Worm (Caenorhabditis elegans) whole organism, midembryonic: ENCODE measurements around the gene vps-45.

Source experiments
- T22C8.4 ChIP-seq: fragments of 200-800 bp; sonication (Bioruptor generic); IDR thresholded peaks from 2 replicates; pipeline ENCODE4 v1.3.6; 2022; ENCODE audit warnings: missing genetic modification characterization, missing compliant biosample characterization
- cog-1 ChIP-seq: sonication (generic microtip); optimal IDR thresholded peaks from 2 replicates; lab custom pipeline; 2016; ENCODE audit warnings: missing genetic modification characterization, missing compliant biosample characterization
- flt-1 ChIP-seq: fragments of 200-800 bp; sonication (Bioruptor generic); IDR thresholded peaks from 2 replicates; pipeline ENCODE4 v1.3.6; 2022; ENCODE audit warnings: missing genetic modification characterization, missing compliant biosample characterization
- klf-2 ChIP-seq: fragments of 200-800 bp; sonication (Bioruptor generic); conservative IDR thresholded peaks from 2 replicates; pipeline ENCODE4 v1.3.6; 2022; ENCODE audit warnings: missing genetic modification reagents, missing genetic modification characterization, missing compliant biosample characterization
- med-1 ChIP-seq: sonication (generic microtip); optimal IDR thresholded peaks from 2 replicates; lab custom pipeline; 2017; ENCODE audit warnings: missing genetic modification characterization, mild to moderate bottlenecking, missing compliant biosample characterization, antibody characterized with exemption, missing genetic modification reagents; ENCODE audit not compliant: insufficient read depth
- ref-1 ChIP-seq: fragments of 200-800 bp; sonication (Bioruptor generic); conservative IDR thresholded peaks from 2 replicates; pipeline ENCODE4 v1.3.6; 2022; ENCODE audit warnings: missing genetic modification reagents, missing genetic modification characterization, missing compliant biosample characterization
- tab-1 ChIP-seq: fragments of 200-800 bp; sonication (Bioruptor generic); IDR thresholded peaks from 2 replicates; pipeline ENCODE4 v1.3.6; 2022; ENCODE audit warnings: missing genetic modification characterization, missing compliant biosample characterization
- ztf-23 ChIP-seq: fragments of 200-800 bp; sonication (Bioruptor generic); IDR thresholded peaks from 2 replicates; pipeline ENCODE4 v1.3.6; 2022; ENCODE audit warnings: missing genetic modification reagents, missing genetic modification characterization, missing compliant biosample characterization
- ztf-29 ChIP-seq: fragments of 200-800 bp; sonication (Bioruptor generic); IDR thresholded peaks from 2 replicates; pipeline ENCODE4 v1.3.6; 2022; ENCODE audit warnings: missing genetic modification reagents, missing genetic modification characterization, missing compliant biosample characterization

The vps-45 gene

ce11 chrX:975236-975535, 538 bp upstream of the vps-45 start:
- TF ChIP-seq med-1 (no peak), ref-1 (no peak), klf-2 (no peak), flt-1 (no peak), T22C8.4 (GFP tag; lab: Robert Waterston, UW) (no peak), ztf-23 (no peak), cog-1 (tag; lab: Kevin White, UChicago) (no peak), ztf-29 (GFP tag; lab: Robert Waterston, UW) (no peak), tab-1 (GFP tag; lab: Robert Waterston, UW) (no peak)

DNA sequence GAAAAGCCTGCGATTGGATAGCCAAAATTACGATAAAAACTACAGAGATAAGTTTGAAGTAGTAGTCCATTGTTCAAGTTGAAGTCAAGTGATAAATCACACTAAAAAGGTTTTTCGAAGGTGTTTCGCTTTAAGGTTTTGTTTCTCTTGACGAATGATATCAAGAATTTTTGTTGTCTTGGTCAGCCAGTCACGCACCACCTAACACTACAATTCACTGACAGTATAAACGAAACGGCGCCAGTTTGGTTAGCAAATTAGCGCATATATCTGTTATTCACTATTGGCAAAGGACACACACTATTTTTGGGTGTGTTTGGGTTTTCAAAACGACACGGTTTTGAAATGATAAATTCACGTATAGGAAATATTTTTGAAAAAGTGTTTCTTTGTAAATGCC, 4.6 kb downstream of the vps-45 start, which contains the start of gene C44C1.6:
TSS of gene C44C1.6 (minus strand) at position 199 of the 400 bp plus-strand sequence.
- TF ChIP-seq ztf-23 (no peak), med-1 (no peak), klf-2 (no peak), flt-1 (no peak), T22C8.4 (GFP tag; lab: Robert Waterston, UW) (no peak), ref-1 (no peak), cog-1 (tag; lab: Kevin White, UChicago) (no peak), ztf-29 (GFP tag; lab: Robert Waterston, UW) (no peak), tab-1 (GFP tag; lab: Robert Waterston, UW) (no peak)

- TF ChIP-seq cog-1 (tag; lab: Kevin White, UChicago) (no peak), tab-1 (GFP tag; lab: Robert Waterston, UW) (no peak), med-1 (no peak), flt-1 (no peak), ztf-29 (GFP tag; lab: Robert Waterston, UW) (no peak), klf-2 (no peak), ztf-23 (no peak), ref-1 (no peak), T22C8.4 (GFP tag; lab: Robert Waterston, UW) (no peak)
These were observed 11.5 kb downstream of the vps-45 start, which contains the start of gene ncs-1 for ce11 chrX:963171-963570. ncs-1 (minus strand) TSS chrX:963271.

- no peak for TF ChIP-seq flt-1
- TF ChIP-seq ztf-23 = no peak
These were observed 14.5 kb downstream of the vps-45 start for ce11 chrX:960139-960538.

- TF ChIP-seq med-1 = no peak
- TF ChIP-seq klf-2 = no peak
- TF ChIP-seq tab-1 (GFP tag; lab: Robert Waterston, UW) = no peak
- no peak for TF ChIP-seq ref-1
These were observed 17.1 kb downstream of the vps-45 start, which contains the start of gene chil-10 for ce11 chrX:957581-957980. chil-10 (plus strand) TSS chrX:957881.

DNA sequence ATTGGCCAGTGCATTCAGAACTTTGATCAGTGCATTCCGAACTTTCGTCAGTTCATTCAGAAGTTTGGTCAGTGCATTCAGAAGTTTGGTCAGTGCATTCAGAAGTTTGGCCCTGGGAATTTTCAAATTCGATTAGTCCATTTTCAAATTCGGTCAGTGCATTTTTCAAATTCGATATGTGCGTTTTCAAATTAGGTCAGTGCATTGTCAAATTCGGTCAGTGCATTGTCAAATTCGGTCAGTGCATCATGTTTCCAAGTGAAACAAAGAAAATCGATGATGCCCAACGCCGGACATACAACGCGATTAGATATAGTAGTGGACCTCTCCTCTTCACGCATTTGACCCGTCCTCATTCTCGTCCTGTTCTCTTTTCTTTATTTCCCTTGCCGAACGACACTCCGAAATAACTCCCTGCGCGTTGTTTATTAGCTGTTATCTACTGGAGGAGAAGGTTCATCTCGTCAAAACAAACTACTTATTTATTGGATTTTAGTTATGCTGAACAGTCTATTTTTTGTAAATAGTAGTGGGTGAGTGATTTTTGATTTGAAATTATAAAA, 20.1 kb downstream of the vps-45 start, which contains the start of gene apm-3:
TSS of gene apm-3 (plus strand) at position 477 of the 563 bp plus-strand sequence.
- TF ChIP-seq ztf-29 (GFP tag; lab: Robert Waterston, UW) = no peak
- no peak for TF ChIP-seq med-1
- 0 out of 2 replicates have a peak, but pooled peaks have one; percentile 53 for TF ChIP-seq tab-1 (GFP tag; lab: Robert Waterston, UW)
- TF ChIP-seq ref-1 = no peak
- peak; percentile 36 for TF ChIP-seq cog-1 (tag; lab: Kevin White, UChicago)
- 0 out of 2 replicates have a peak, but pooled peaks have one; percentile 17 for TF ChIP-seq T22C8.4 (GFP tag; lab: Robert Waterston, UW)

DNA sequence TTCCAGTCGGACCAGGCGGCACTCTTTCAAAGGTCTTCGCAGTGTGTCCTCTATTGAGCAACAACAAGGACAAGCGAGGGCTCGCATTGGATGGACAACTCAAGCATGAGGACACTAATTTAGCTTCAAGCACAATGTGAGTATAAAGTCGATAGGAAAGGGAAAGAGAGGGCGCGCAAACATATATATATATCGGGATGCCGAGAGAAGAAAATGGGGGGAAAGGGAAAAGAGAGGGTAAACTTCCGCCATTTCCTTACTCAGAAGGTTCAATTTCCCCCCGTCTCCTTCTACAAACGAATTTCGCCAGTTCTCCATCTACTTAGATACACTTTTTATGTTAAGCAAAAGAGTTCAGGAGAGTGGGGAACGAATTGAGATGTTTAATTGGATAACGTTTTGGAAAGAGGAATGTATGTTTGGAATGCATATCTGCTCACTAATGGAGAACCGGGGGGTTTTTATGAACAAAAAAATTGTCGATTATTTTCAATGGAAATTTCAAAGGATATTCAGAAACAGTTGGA, 22.0 kb downstream of the vps-45 start:
- TF ChIP-seq ztf-23 (no peak), T22C8.4 (GFP tag; lab: Robert Waterston, UW) (no peak), cog-1 (tag; lab: Kevin White, UChicago) (peak; percentile 8)

DNA sequence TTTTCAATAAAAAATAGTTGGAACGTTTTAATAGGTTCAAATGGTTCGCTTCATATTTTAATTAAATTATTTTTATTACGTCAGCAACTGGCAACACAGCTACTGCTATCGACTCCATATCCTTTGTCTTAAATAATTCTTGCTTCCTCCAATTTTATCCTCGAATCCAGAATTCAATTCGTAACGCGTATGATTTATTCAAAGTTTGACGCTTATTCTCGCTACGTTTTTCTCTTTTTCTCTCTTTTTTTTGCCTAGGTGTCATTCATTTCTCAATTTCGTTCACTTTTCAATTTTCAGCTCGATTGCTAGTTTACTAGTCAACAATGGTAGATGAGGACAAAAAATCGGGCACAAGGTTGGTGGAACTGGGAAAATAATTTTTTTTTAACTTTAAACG, 24.2 kb downstream of the vps-45 start, which contains the start of gene arr-1:
TSS of gene arr-1 (plus strand) at position 301 of the 400 bp plus-strand sequence.
- TF ChIP-seq tab-1 (GFP tag; lab: Robert Waterston, UW) (no peak), ref-1 (no peak), ztf-29 (GFP tag; lab: Robert Waterston, UW) (no peak), flt-1 (no peak), cog-1 (tag; lab: Kevin White, UChicago) (no peak), med-1 (no peak), T22C8.4 (GFP tag; lab: Robert Waterston, UW) (no peak), klf-2 (no peak)

ce11 chrX:949466-949865, 25.2 kb downstream of the vps-45 start:
- TF ChIP-seq klf-2 (peak; percentile 59; the same call in 1 of the 2 replicates), cog-1 (tag; lab: Kevin White, UChicago) (peak; percentile 96), tab-1 (GFP tag; lab: Robert Waterston, UW) (peak; percentile 80), med-1 (no peak), ref-1 (no peak), ztf-29 (GFP tag; lab: Robert Waterston, UW) (no peak), flt-1 (peak; percentile 79), T22C8.4 (GFP tag; lab: Robert Waterston, UW) (no peak), ztf-23 (peak; percentile 69; the same call in 1 of the 2 replicates)

DNA sequence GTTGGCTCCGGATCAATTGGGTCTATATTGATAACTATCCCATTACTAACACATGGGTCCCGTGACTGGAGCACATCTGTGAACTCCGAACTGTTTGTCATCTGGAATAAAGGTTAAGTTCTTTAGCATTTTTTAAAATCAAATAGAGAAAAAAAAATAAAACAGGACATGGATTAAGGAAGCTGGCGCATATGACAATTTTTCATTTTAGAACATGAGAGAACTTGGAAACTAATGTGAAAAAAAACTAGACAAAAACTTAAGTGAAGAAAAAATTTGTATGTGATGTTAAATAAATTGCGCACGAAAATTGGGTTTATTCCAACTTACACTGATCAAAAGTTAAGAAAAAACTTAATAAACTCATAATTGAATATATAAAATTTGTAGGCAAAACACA, 25.9 kb downstream of the vps-45 start, which contains the start of gene sms-2:
TSS of gene sms-2 (minus strand) at position 101 of the 400 bp plus-strand sequence.
- no peak for TF ChIP-seq ztf-23
- TF ChIP-seq ref-1 = no peak
- no peak for TF ChIP-seq tab-1 (GFP tag; lab: Robert Waterston, UW)
- TF ChIP-seq klf-2 = no peak
- TF ChIP-seq med-1 = no peak
- no peak for TF ChIP-seq ztf-29 (GFP tag; lab: Robert Waterston, UW)
- TF ChIP-seq flt-1 = no peak
- TF ChIP-seq cog-1 (tag; lab: Kevin White, UChicago) = no peak
- TF ChIP-seq T22C8.4 (GFP tag; lab: Robert Waterston, UW) = no peak

- TF ChIP-seq flt-1 (no peak), tab-1 (GFP tag; lab: Robert Waterston, UW) (no peak), ztf-29 (GFP tag; lab: Robert Waterston, UW) (no peak), ztf-23 (no peak), T22C8.4 (GFP tag; lab: Robert Waterston, UW) (no peak), ref-1 (no peak), med-1 (no peak), cog-1 (tag; lab: Kevin White, UChicago) (no peak)
These were observed 26.8 kb downstream of the vps-45 start for ce11 chrX:947885-948284.
